Fruit fly (Drosophila melanogaster) whole organism, prepupa: ENCODE measurements around the gene obst-E.

Experiments used
- CG1621 ChIP-seq: fragments of 200-800 bp; sonication (Bioruptor generic); optimal IDR thresholded peaks from 3 replicates; lab custom pipeline; 2018; ENCODE audit warnings: missing biosample characterization, mild to moderate bottlenecking, missing genetic modification characterization
- CG16779 ChIP-seq: fragments of 200-800 bp; sonication (Bioruptor generic); optimal IDR thresholded peaks from 3 replicates; lab custom pipeline; 2017; ENCODE audit warnings: missing biosample characterization, mild to moderate bottlenecking, missing genetic modification characterization
- CG3919 ChIP-seq: fragments of 200-800 bp; sonication (Bioruptor generic); optimal IDR thresholded peaks from 3 replicates; lab custom pipeline; 2016; ENCODE audit warnings: missing biosample characterization, missing genetic modification characterization
- Eip78C ChIP-seq: fragments of 200-800 bp; sonication (Bioruptor generic); peaks from one replicate; lab custom pipeline; 2016; ENCODE audit warnings: missing biosample characterization, missing genetic modification characterization
- Met ChIP-seq: fragments of 200-800 bp; sonication (Bioruptor generic); optimal IDR thresholded peaks from 3 replicates; lab custom pipeline; 2016; ENCODE audit warnings: missing biosample characterization, missing genetic modification characterization
- Smox ChIP-seq: fragments of 200-800 bp; sonication (Bioruptor generic); optimal IDR thresholded peaks from 3 replicates; lab custom pipeline; 2016; ENCODE audit warnings: missing biosample characterization, missing genetic modification characterization
- achi ChIP-seq: fragments of 200-800 bp; sonication (Bioruptor generic); optimal IDR thresholded peaks from 3 replicates; lab custom pipeline; 2016; ENCODE audit warnings: missing biosample characterization, missing genetic modification characterization
- eg ChIP-seq: fragments of 200-800 bp; sonication (Bioruptor generic); IDR thresholded peaks from 3 replicates; pipeline ENCODE4 v1.3.6; 2022; ENCODE audit warnings: missing biosample characterization, missing genetic modification characterization
- net ChIP-seq: fragments of 200-800 bp; sonication (Bioruptor generic); optimal IDR thresholded peaks from 3 replicates; lab custom pipeline; 2016; ENCODE audit warnings: missing biosample characterization, missing genetic modification characterization
- salr ChIP-seq, 2 experiments: fragments of 200-800 bp; sonication (Bioruptor generic); optimal IDR thresholded peaks; 3 replicates each; lab custom pipeline; 2016 to 2018; ENCODE audit warnings: missing biosample characterization in 2 of 2, missing genetic modification characterization in 2 of 2, mild to moderate bottlenecking in 1 of 2
- topi ChIP-seq: fragments of 200-800 bp; sonication (Bioruptor generic); optimal IDR thresholded peaks from 3 replicates; lab custom pipeline; 2016; ENCODE audit warnings: missing biosample characterization, missing genetic modification characterization

- TF ChIP-seq CG1621 (tag; lab: Kevin White, UChicago) (no peak), eg (GFP tag; lab: Robert Waterston, UW) (no peak), salr (GFP tag; optimal IDR thresholded peaks at IDR 0.05; lab: Kevin White, UChicago) (no peak), net (GFP tag; lab: Kevin White, UChicago) (no peak), achi (GFP tag; lab: Kevin White, UChicago) (no peak), CG16779 (tag; lab: Kevin White, UChicago) (no peak), topi (no peak), Smox (GFP tag; lab: Kevin White, UChicago) (no peak), CG3919 (GFP tag; lab: Kevin White, UChicago) (no peak), Met (GFP tag; lab: Kevin White, UChicago) (no peak), Eip78C (GFP tag; lab: Kevin White, UChicago) (no peak)
Measured at dm6 chr2L:5745857-5746256, 20.1 kb downstream of the obst-E start, which contains the start of gene CG11029.
